Worm (Caenorhabditis elegans): ENCODE data around the gene glc-1.
A peak's percentile ranks its signal among the peaks of the same experiment; 100 is the strongest.

glc-1 gene

DNA sequence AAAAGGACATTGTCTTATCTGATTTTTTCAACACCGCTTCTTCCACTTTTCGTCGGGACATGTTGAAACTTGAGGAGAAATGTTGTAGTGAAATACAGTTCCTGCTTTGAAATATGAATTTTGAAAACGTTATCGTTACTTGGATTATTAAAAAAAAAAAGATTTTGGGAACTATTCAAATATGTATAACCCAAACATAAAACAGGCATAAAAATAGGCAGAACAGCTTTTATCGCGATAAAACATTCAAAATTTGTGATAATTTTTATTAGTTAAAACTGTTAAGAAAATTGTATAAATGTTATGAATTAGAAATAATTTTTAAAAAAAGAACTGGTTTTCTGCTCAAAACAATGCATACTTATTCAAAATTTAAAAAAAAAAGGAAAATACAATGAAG is 37.0 kb downstream of the glc-1 start, which contains the start of gene bgnt-1.3:
TSS of gene bgnt-1.3 (minus strand) at position 101 of the 400 bp plus-strand sequence.
- no peak for TF ChIP-seq nfya-1 (tag; optimal IDR thresholded peaks at IDR 0.05; ENCODE audit: insufficient read depth)
- TF ChIP-seq nhr-12 (tag; optimal IDR thresholded peaks at IDR 0.05) = no peak
- TF ChIP-seq egl-27 (tag; optimal IDR thresholded peaks at IDR 0.05) = no peak
- no peak for TF ChIP-seq tbx-2 (tag; optimal IDR thresholded peaks at IDR 0.05)
- TF ChIP-seq zag-1 (tag; optimal IDR thresholded peaks at IDR 0.05) = no peak
- no peak for TF ChIP-seq skn-1 (tag; optimal IDR thresholded peaks at IDR 0.05)
- no peak for TF ChIP-seq pha-4 (tag; optimal IDR thresholded peaks at IDR 0.05)
- no peak for TF ChIP-seq elt-1 (tag; optimal IDR thresholded peaks at IDR 0.05)
- TF ChIP-seq nhr-77 (tag; optimal IDR thresholded peaks at IDR 0.05) = no peak
- no peak for TF ChIP-seq R02D3.7 (tag; optimal IDR thresholded peaks at IDR 0.05)
- TF ChIP-seq nhr-25 (tag; optimal IDR thresholded peaks at IDR 0.05) = no peak
- TF ChIP-seq fos-1 (tag; optimal IDR thresholded peaks at IDR 0.05) = no peak
- no peak for TF ChIP-seq eor-1 (tag; optimal IDR thresholded peaks at IDR 0.05)
- no peak for TF ChIP-seq elt-2 (tag; optimal IDR thresholded peaks at IDR 0.05)
- TF ChIP-seq fkh-2 (tag; optimal IDR thresholded peaks at IDR 0.05) = no peak
- TF ChIP-seq unc-39 (tag; optimal IDR thresholded peaks at IDR 0.05) = no peak
- TF ChIP-seq nhr-43 (tag; optimal IDR thresholded peaks at IDR 0.05; ENCODE audit: poor library complexity, severe bottlenecking) = no peak

DNA sequence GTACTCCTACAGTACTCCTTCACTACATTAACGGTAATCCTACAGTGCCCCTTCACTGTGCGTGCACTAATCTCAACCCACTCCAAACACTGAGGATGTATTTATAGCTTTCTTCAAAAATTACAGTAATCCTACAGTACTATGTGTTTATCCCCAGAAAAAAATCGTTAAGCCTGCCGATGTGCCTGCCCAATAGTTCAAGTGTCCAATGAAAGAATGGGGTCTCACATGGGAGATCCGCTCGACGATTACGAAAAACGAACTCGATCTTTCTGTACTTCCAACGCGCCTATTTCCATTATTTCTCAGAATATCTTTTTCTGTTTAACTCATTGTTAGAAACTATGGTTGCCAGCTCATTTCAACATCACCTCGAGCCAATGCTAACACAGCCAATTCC is 38.7 kb downstream of the glc-1 start, which contains the start of gene nhr-218:
TSS of gene nhr-218 (plus strand) at position 301 of the 400 bp plus-strand sequence.
- TF ChIP-seq nhr-12 (tag; optimal IDR thresholded peaks at IDR 0.05) (no peak), ztf-4 (tag; optimal IDR thresholded peaks at IDR 0.05) (no peak), nhr-76 (tag; optimal IDR thresholded peaks at IDR 0.05) (no peak), hmg-11 (tag; optimal IDR thresholded peaks at IDR 0.05) (no peak), nhr-23 (tag; optimal IDR thresholded peaks at IDR 0.05) (no peak), aly-2 (tag; optimal IDR thresholded peaks at IDR 0.05) (no peak), jun-1 (tag; optimal IDR thresholded peaks at IDR 0.05) (no peak), R02D3.7 (tag; optimal IDR thresholded peaks at IDR 0.05) (no peak), nhr-25 (tag; optimal IDR thresholded peaks at IDR 0.05) (no peak), nfya-1 (tag; optimal IDR thresholded peaks at IDR 0.05; ENCODE audit: insufficient read depth) (no peak), pha-4 (tag; optimal IDR thresholded peaks at IDR 0.05) (no peak), elt-3 (tag; optimal IDR thresholded peaks at IDR 0.05) (no peak), fos-1 (tag; optimal IDR thresholded peaks at IDR 0.05) (no peak), ama-1 (optimal IDR thresholded peaks at IDR 0.05) (no peak), zag-1 (tag; optimal IDR thresholded peaks at IDR 0.05) (no peak), ceh-16 (tag; optimal IDR thresholded peaks at IDR 0.05) (no peak)

DNA sequence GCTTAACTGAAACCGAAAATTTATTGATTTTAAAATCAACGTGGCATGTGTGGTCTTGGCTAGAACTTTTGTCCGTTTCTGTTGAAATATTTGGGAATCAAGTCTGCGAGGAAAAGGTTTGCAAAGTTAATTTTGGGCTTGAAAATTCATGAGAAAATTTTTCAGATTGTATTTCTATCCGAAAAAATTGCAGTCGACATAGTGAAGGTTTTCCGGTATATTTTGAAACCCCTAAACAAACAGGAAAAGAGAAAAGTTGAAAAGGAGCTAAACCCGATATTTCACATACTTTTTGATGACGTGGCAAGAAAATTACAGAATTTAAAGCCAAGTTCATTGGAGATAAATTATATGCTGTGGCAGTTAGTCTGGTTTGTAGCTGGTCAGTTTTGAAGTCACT is 40.2 kb downstream of the glc-1 start, which contains the start of gene nhr-127:
TSS of gene nhr-127 (plus strand) at position 301 of the 400 bp plus-strand sequence.
- TF ChIP-seq nhr-23 (tag; optimal IDR thresholded peaks at IDR 0.05) (no peak), ama-1 (optimal IDR thresholded peaks at IDR 0.05) (no peak), ztf-4 (tag; optimal IDR thresholded peaks at IDR 0.05) (no peak)

DNA sequence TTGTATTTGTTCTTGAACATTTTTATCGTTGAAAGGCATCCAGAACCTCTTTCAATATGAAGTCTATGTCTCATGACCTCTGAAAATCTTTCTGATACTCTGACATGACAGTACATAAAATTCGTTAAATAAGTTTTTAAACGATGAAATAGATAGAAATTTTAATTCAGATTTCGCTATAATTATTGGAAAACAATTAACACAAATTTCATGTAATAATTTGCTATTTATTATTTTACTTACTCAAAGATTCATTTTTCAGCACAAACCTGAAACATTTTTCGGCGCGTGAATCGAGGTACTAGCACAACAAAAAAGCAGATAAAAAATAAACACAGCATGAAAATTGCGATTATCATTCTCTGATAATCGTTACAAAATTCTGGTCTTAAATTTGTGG is 47.1 kb downstream of the glc-1 start, which contains the start of gene T13F3.4:
TSS of gene T13F3.4 (minus strand) at position 101 of the 400 bp plus-strand sequence.
- no peak for TF ChIP-seq ZK546.5 (tag; optimal IDR thresholded peaks at IDR 0.05)
- no peak for TF ChIP-seq fkh-10 (GFP tag; optimal IDR thresholded peaks at IDR 0.05)
- TF ChIP-seq mml-1 (tag; optimal IDR thresholded peaks at IDR 0.05) = no peak
- TF ChIP-seq nhr-25 (tag; optimal IDR thresholded peaks at IDR 0.05) = no peak
- no peak for TF ChIP-seq unc-39 (tag; optimal IDR thresholded peaks at IDR 0.05)
- no peak for TF ChIP-seq nhr-76 (tag; optimal IDR thresholded peaks at IDR 0.05)
- TF ChIP-seq lsy-12 (tag; optimal IDR thresholded peaks at IDR 0.05) = no peak
- no peak for TF ChIP-seq ceh-16 (tag; optimal IDR thresholded peaks at IDR 0.05)
- no peak for TF ChIP-seq pha-4 (tag; optimal IDR thresholded peaks at IDR 0.05)
- no peak for TF ChIP-seq jun-1 (tag; optimal IDR thresholded peaks at IDR 0.05)
- no peak for TF ChIP-seq hmg-11 (tag; optimal IDR thresholded peaks at IDR 0.05)
- no peak for TF ChIP-seq zag-1 (tag; optimal IDR thresholded peaks at IDR 0.05)
- TF ChIP-seq mdl-1 (tag; optimal IDR thresholded peaks at IDR 0.05) = no peak
- TF ChIP-seq ceh-9 (tag; optimal IDR thresholded peaks at IDR 0.05) = no peak
- TF ChIP-seq sea-2 (GFP tag; optimal IDR thresholded peaks at IDR 0.05) = no peak
- no peak for TF ChIP-seq nhr-12 (tag; optimal IDR thresholded peaks at IDR 0.05)
- TF ChIP-seq elt-2 (tag; optimal IDR thresholded peaks at IDR 0.05) = no peak
- TF ChIP-seq nhr-23 (tag; optimal IDR thresholded peaks at IDR 0.05) = no peak
- no peak for TF ChIP-seq elt-3 (tag; optimal IDR thresholded peaks at IDR 0.05)
- TF ChIP-seq ztf-11 (tag; optimal IDR thresholded peaks at IDR 0.05) = no peak

DNA sequence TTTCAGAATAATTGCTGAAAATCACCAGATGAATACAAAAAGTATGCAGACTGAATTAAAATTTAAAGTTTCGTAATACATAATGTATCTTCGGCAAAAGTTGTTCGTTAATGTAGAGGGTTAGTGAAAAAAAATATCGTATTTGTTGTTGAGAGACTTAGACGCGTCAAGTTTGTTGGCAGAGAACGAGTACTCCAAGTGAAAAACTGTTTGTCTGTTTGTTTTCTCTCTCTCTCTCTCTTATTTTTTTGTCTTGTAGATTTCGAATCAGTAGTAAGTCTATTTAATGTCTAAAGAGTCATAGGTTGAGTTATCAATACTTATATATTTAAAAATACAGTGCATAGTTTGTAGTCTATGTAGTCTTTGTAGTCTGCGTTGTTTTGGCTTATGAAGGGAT is 50.1 kb downstream of the glc-1 start, which contains the start of the genes fbxa-2 and T13F3.8:
TSS of gene fbxa-2 (minus strand) at position 101 of the 400 bp plus-strand sequence.
TSS of gene T13F3.8 (plus strand) at position 245 of the 400 bp plus-strand sequence.
- TF ChIP-seq pha-4 (tag; optimal IDR thresholded peaks at IDR 0.05) = peak; percentile 38
- no peak for TF ChIP-seq ceh-9 (tag; optimal IDR thresholded peaks at IDR 0.05)

Measured in whole organism, L3 larva.